Worm (Caenorhabditis elegans) whole organism, early embryonic: ENCODE results near the gene K08E4.8.

ENCODE experiments used
- B0310.2 ChIP-seq: sonication (generic microtip); optimal IDR thresholded peaks from 2 replicates; lab custom pipeline; 2016; ENCODE audit warnings: mild to moderate bottlenecking, missing genetic modification characterization, missing compliant biosample characterization
- F13C5.2 ChIP-seq: sonication (generic microtip); optimal IDR thresholded peaks from 2 replicates; lab custom pipeline; 2017; ENCODE audit warnings: mild to moderate bottlenecking, missing genetic modification characterization, inconsistent platforms, missing compliant biosample characterization
- aly-1 ChIP-seq: sonication (generic microtip); optimal IDR thresholded peaks from 2 replicates; lab custom pipeline; 2016; ENCODE audit warnings: missing genetic modification characterization, missing compliant biosample characterization
- ama-1 ChIP-seq: fragments of 150-350 bp; optimal IDR thresholded peaks from 2 replicates; lab custom pipeline; 2014
- ceh-13 ChIP-seq: fragments of 200-800 bp; sonication (Bioruptor generic); optimal IDR thresholded peaks from 2 replicates; lab custom pipeline; 2018; ENCODE audit warnings: mild to moderate bottlenecking, missing genetic modification characterization, missing compliant biosample characterization
- ceh-36 ChIP-seq: sonication (generic microtip); optimal IDR thresholded peaks from 2 replicates; lab custom pipeline; 2016; ENCODE audit warnings: missing genetic modification characterization, inconsistent platforms, missing compliant biosample characterization
- ets-7 ChIP-seq: sonication (generic microtip); optimal IDR thresholded peaks from 2 replicates; lab custom pipeline; 2016; ENCODE audit warnings: missing genotype, missing genetic modification characterization, missing compliant biosample characterization
- flt-1 ChIP-seq: fragments of 200-800 bp; sonication (Bioruptor generic); IDR thresholded peaks from 2 replicates; pipeline ENCODE4 v1.3.6; 2022; ENCODE audit warnings: missing genetic modification characterization, missing compliant biosample characterization
- hmbx-1 ChIP-seq: sonication (generic microtip); optimal IDR thresholded peaks from 2 replicates; lab custom pipeline; 2016; ENCODE audit warnings: mild to moderate bottlenecking, missing genetic modification characterization, missing compliant biosample characterization
- hmg-4 ChIP-seq: fragments of 200-800 bp; sonication (Bioruptor generic); optimal IDR thresholded peaks from 2 replicates; lab custom pipeline; 2018; ENCODE audit warnings: mild to moderate bottlenecking, missing genetic modification characterization, missing compliant biosample characterization
- hnd-1 ChIP-seq: sonication (generic microtip); optimal IDR thresholded peaks from 2 replicates; lab custom pipeline; 2016; ENCODE audit warnings: missing genetic modification characterization, missing compliant biosample characterization
- pes-1 ChIP-seq: fragments of 200-800 bp; sonication (Bioruptor generic); IDR thresholded peaks from 2 replicates; pipeline ENCODE4 v1.3.6; 2022; ENCODE audit warnings: missing genetic modification reagents, missing genetic modification characterization, missing compliant biosample characterization
- scrt-1 ChIP-seq: fragments of 200-800 bp; sonication (Bioruptor generic); IDR thresholded peaks from 2 replicates; pipeline ENCODE4 v1.3.6; 2022; ENCODE audit warnings: missing genetic modification characterization, missing compliant biosample characterization
- sea-1 ChIP-seq: fragments of 200-800 bp; sonication (Bioruptor generic); conservative IDR thresholded peaks from 2 replicates; pipeline ENCODE4 v1.3.6; 2022; ENCODE audit warnings: missing genetic modification characterization, missing compliant biosample characterization
- tbx-11 ChIP-seq: fragments of 200-800 bp; sonication (Bioruptor generic); IDR thresholded peaks from 2 replicates; pipeline ENCODE4 v1.3.6; 2022; ENCODE audit warnings: missing genetic modification characterization, missing compliant biosample characterization
- tbx-37 ChIP-seq: fragments of 200-800 bp; sonication (Bioruptor generic); conservative IDR thresholded peaks from 2 replicates; pipeline ENCODE4 v1.3.6; 2022; ENCODE audit warnings: missing genetic modification reagents, missing genetic modification characterization, missing compliant biosample characterization
- tra-4 ChIP-seq: sonication (generic microtip); optimal IDR thresholded peaks from 2 replicates; lab custom pipeline; 2017; ENCODE audit warnings: missing genetic modification characterization, missing compliant biosample characterization

K08E4.8 gene

ce11 chrIV:12056603-12057002 lies 4.5 kb downstream of the K08E4.8 start, which contains the start of gene K08E4.2:
Gene K08E4.2, minus strand, starts transcription at chrIV:12056656.
- TF ChIP-seq ceh-36 (tag; lab: Kevin White, UChicago) (no peak), aly-1 (tag; lab: Kevin White, UChicago) (no peak), pes-1 (GFP tag; lab: Robert Waterston, UW) (no peak), ama-1 (no peak)

ce11 chrIV:12052461-12052860 lies 8.7 kb downstream of the K08E4.8 start:
- TF ChIP-seq pes-1 (GFP tag; lab: Robert Waterston, UW) (no peak), hmbx-1 (tag; lab: Kevin White, UChicago) (no peak), tbx-37 (GFP tag; lab: Robert Waterston, UW) (no peak), hmg-4 (GFP tag; lab: Kevin White, UChicago) (no peak), ceh-36 (tag; lab: Kevin White, UChicago) (no peak)

- no peak for TF ChIP-seq tbx-11 (GFP tag; lab: Robert Waterston, UW)
- TF ChIP-seq flt-1 (GFP tag; lab: Robert Waterston, UW), result no peak
- no peak for TF ChIP-seq aly-1 (tag; lab: Kevin White, UChicago)
- no peak for TF ChIP-seq hnd-1 (tag; lab: Kevin White, UChicago)
- no peak for TF ChIP-seq ceh-13 (GFP tag; lab: Kevin White, UChicago)
- TF ChIP-seq ama-1, result no peak
- TF ChIP-seq hmbx-1 (tag; lab: Kevin White, UChicago), result no peak
- TF ChIP-seq scrt-1 (GFP tag; lab: Robert Waterston, UW), result no peak
- TF ChIP-seq ceh-36 (tag; lab: Kevin White, UChicago), result no peak
- no peak for TF ChIP-seq ets-7 (tag; lab: Kevin White, UChicago)
- TF ChIP-seq F13C5.2 (tag; lab: Kevin White, UChicago), result no peak
- TF ChIP-seq sea-1 (GFP tag; lab: Robert Waterston, UW), result no peak
- no peak for TF ChIP-seq B0310.2
- TF ChIP-seq tbx-37 (GFP tag; lab: Robert Waterston, UW), result no peak
- TF ChIP-seq hmg-4 (GFP tag; lab: Kevin White, UChicago), result no peak
- TF ChIP-seq pes-1 (GFP tag; lab: Robert Waterston, UW), result no peak
- TF ChIP-seq tra-4 (tag; lab: Kevin White, UChicago), result no peak
Observed at ce11 chrIV:12051049-12051792, 9.9 kb downstream of the K08E4.8 start, which contains the start of the genes bre-5 and spt-5. Gene bre-5, minus strand, starts transcription at chrIV:12051215. Gene spt-5, plus strand, starts transcription at chrIV:12051491.

ce11 chrIV:12047552-12048347 lies 13.4 kb downstream of the K08E4.8 start, which contains the start of gene T12G3.4:
Gene T12G3.4, plus strand, starts transcription at chrIV:12048256.
- TF ChIP-seq ceh-13 (GFP tag; lab: Kevin White, UChicago), result no peak
- no peak for TF ChIP-seq tra-4 (tag; lab: Kevin White, UChicago)
- TF ChIP-seq F13C5.2 (tag; lab: Kevin White, UChicago), result no peak
- no peak for TF ChIP-seq ceh-36 (tag; lab: Kevin White, UChicago)
- TF ChIP-seq ets-7 (tag; lab: Kevin White, UChicago), result no peak
- TF ChIP-seq aly-1 (tag; lab: Kevin White, UChicago), result no peak

- TF ChIP-seq tbx-11 (GFP tag; lab: Robert Waterston, UW), result no peak
- no peak for TF ChIP-seq sea-1 (GFP tag; lab: Robert Waterston, UW)
- TF ChIP-seq B0310.2, result no peak
- no peak for TF ChIP-seq tbx-37 (GFP tag; lab: Robert Waterston, UW)
- TF ChIP-seq F13C5.2 (tag; lab: Kevin White, UChicago), result no peak
- TF ChIP-seq aly-1 (tag; lab: Kevin White, UChicago), result no peak
- TF ChIP-seq ama-1, result no peak
- no peak for TF ChIP-seq scrt-1 (GFP tag; lab: Robert Waterston, UW)
- TF ChIP-seq ets-7 (tag; lab: Kevin White, UChicago), result no peak
- TF ChIP-seq flt-1 (GFP tag; lab: Robert Waterston, UW), result no peak
- TF ChIP-seq tra-4 (tag; lab: Kevin White, UChicago), result no peak
- no peak for TF ChIP-seq hmg-4 (GFP tag; lab: Kevin White, UChicago)
- no peak for TF ChIP-seq hmbx-1 (tag; lab: Kevin White, UChicago)
- no peak for TF ChIP-seq ceh-13 (GFP tag; lab: Kevin White, UChicago)
- no peak for TF ChIP-seq pes-1 (GFP tag; lab: Robert Waterston, UW)
Observed at ce11 chrIV:12046524-12047203, 14.5 kb downstream of the K08E4.8 start, which contains the start of gene T12G3.2. Gene T12G3.2, minus strand, starts transcription at chrIV:12046967.

ce11 chrIV:12044844-12045738 lies 16.0 kb downstream of the K08E4.8 start:
- TF ChIP-seq sea-1 (GFP tag; lab: Robert Waterston, UW) (no peak), flt-1 (GFP tag; lab: Robert Waterston, UW) (no peak)
